Worm (Caenorhabditis elegans): Measurements from ENCODE around the gene T20F7.3.

DNA sequence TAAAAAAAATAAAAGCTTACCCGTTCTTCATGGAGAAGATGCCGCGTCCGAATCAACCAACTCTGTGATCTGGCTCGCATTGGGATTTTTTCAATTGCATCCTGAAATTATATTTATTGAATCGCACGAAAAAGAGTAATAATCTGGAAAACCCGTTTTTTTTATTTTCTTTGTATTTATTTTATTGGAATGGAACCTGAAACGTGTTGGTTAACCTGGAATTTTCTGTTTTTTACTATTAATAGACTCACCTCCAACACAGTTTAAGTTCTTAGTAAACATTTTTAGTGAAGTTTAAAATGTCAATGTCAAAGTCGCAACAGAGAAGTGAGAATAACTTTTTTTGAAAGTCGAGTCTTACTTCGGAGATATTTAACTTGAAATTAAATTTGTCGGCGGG, 41.9 kb upstream of the T20F7.3 start:
- TF ChIP-seq cog-1 (tag; optimal IDR thresholded peaks at IDR 0.05) (no peak), ztf-29 (GFP tag; IDR thresholded peaks at IDR 0.05) (no peak), ztf-23 (GFP tag; IDR thresholded peaks at IDR 0.05) (no peak), klf-2 (GFP tag; conservative IDR thresholded peaks at IDR 0.05) (no peak), ref-1 (GFP tag; conservative IDR thresholded peaks at IDR 0.05) (no peak)

All from whole organism, midembryonic.